Fruit fly (Drosophila melanogaster) whole organism, embryonic: ENCODE measurements around the gene CG10376.

Experiments
- Ada2b ChIP-seq: fragments of 200-800 bp; sonication (Bioruptor generic); IDR thresholded peaks from 2 replicates; pipeline ENCODE4 v1.3.6; 2022; ENCODE audit warnings: missing biosample characterization, missing genetic modification characterization
- Blimp-1 ChIP-seq: fragments of 200-800 bp; sonication (Bioruptor generic); optimal IDR thresholded peaks from 3 replicates; lab custom pipeline; 2018; ENCODE audit warnings: missing biosample characterization, missing genetic modification characterization, mild to moderate bottlenecking, moderate library complexity, missing genetic modification reagents
- Bteb2 ChIP-seq: fragments of 200-800 bp; sonication (Bioruptor generic); optimal IDR thresholded peaks from 2 replicates; lab custom pipeline; 2016; ENCODE audit warnings: missing biosample characterization, missing genetic modification characterization
- CG12219 ChIP-seq: fragments of 200-800 bp; sonication (Bioruptor generic); optimal IDR thresholded peaks from 3 replicates; lab custom pipeline; 2018; ENCODE audit warnings: missing biosample characterization, mild to moderate bottlenecking, missing genetic modification characterization
- CG13123 ChIP-seq: fragments of 200-800 bp; sonication (Bioruptor generic); optimal IDR thresholded peaks from 2 replicates; lab custom pipeline; 2016; ENCODE audit warnings: missing biosample characterization, missing genetic modification characterization
- CG14441 ChIP-seq: fragments of 200-800 bp; sonication (Bioruptor generic); IDR thresholded peaks from 2 replicates; pipeline ENCODE4 v1.3.6; 2022; ENCODE audit warnings: missing biosample characterization, missing genetic modification characterization
- CG17359 ChIP-seq: fragments of 200-800 bp; sonication (Bioruptor generic); optimal IDR thresholded peaks from 3 replicates; lab custom pipeline; 2018; ENCODE audit warnings: missing biosample characterization, mild to moderate bottlenecking, missing genetic modification characterization, moderate library complexity
- CG18011 ChIP-seq: fragments of 200-800 bp; sonication (Bioruptor generic); optimal IDR thresholded peaks from 2 replicates; lab custom pipeline; 2017; ENCODE audit warnings: missing biosample characterization, missing genetic modification characterization, mild to moderate bottlenecking, moderate library complexity, missing genotype
- CG32772 ChIP-seq: fragments of 200-800 bp; sonication (Bioruptor generic); IDR thresholded peaks from 2 replicates; pipeline ENCODE4 v1.3.6; 2022; ENCODE audit warnings: missing biosample characterization, missing genetic modification characterization
- CG7745 ChIP-seq: fragments of 200-800 bp; sonication (Bioruptor generic); optimal IDR thresholded peaks from 2 replicates; lab custom pipeline; 2018; ENCODE audit warnings: missing biosample characterization, mild to moderate bottlenecking, missing genetic modification characterization, moderate library complexity
- CG9609 ChIP-seq: fragments of 200-800 bp; sonication (Bioruptor generic); optimal IDR thresholded peaks from 3 replicates; lab custom pipeline; 2016; ENCODE audit warnings: missing biosample characterization, missing genetic modification characterization
- Dbx ChIP-seq: fragments of 200-800 bp; sonication (Bioruptor generic); IDR thresholded peaks from 3 replicates; pipeline ENCODE4 v1.3.6; 2022; ENCODE audit warnings: missing biosample characterization, missing genetic modification characterization
- Dfd ChIP-seq, 2 experiments: fragments of >200 bp; optimal IDR thresholded peaks; 2 replicates each; lab custom pipeline; 2017; ENCODE audit warnings: missing biosample characterization in 2 of 2, missing genetic modification characterization in 2 of 2
- Drgx ChIP-seq: fragments of 200-800 bp; sonication (Bioruptor generic); IDR thresholded peaks from 2 replicates; pipeline ENCODE4 v1.3.6; 2022; ENCODE audit warnings: missing biosample characterization, missing genetic modification characterization
- Eip74EF ChIP-seq, 2 experiments: fragments of 200-800 bp in 1 of 2; fragments of >200 bp in 1 of 2; sonication (Bioruptor generic) in 1 of 2; optimal IDR thresholded peaks; 2 replicates each; lab custom pipeline; 2017 to 2019; ENCODE audit warnings: missing biosample characterization in 2 of 2, missing genetic modification characterization in 2 of 2, mild to moderate bottlenecking in 1 of 2, moderate library complexity in 1 of 2
- Ets65A ChIP-seq: fragments of 200-800 bp; sonication (Bioruptor generic); peaks from one replicate; lab custom pipeline; 2016; ENCODE audit warnings: missing biosample characterization, missing genetic modification characterization
- HLH4C ChIP-seq: fragments of 200-800 bp; sonication (Bioruptor generic); IDR thresholded peaks from 3 replicates; pipeline ENCODE4 v1.3.6; 2022; ENCODE audit warnings: missing biosample characterization, missing genetic modification characterization; ENCODE audit not compliant: partially characterized antibody
- HLHmδ ChIP-seq: fragments of 200-800 bp; sonication (Bioruptor generic); optimal IDR thresholded peaks from 2 replicates; lab custom pipeline; 2018; ENCODE audit warnings: missing biosample characterization, mild to moderate bottlenecking, missing genetic modification characterization, moderate library complexity
- Hey ChIP-seq: fragments of 200-800 bp; sonication (Bioruptor generic); optimal IDR thresholded peaks from 3 replicates; lab custom pipeline; 2018; ENCODE audit warnings: missing biosample characterization, mild to moderate bottlenecking, missing genetic modification characterization
- Hr51 ChIP-seq, 2 experiments: fragments of 200-800 bp; sonication (Bioruptor generic); optimal IDR thresholded peaks; 2 replicates in 1 of 2; 3 replicates in 1 of 2; lab custom pipeline; 2016 to 2018; ENCODE audit warnings: missing biosample characterization in 2 of 2, missing genetic modification characterization in 2 of 2, mild to moderate bottlenecking in 1 of 2, moderate library complexity in 1 of 2
- Hr78 ChIP-seq, 2 experiments: fragments of 200-800 bp in 1 of 2; fragments of >200 bp in 1 of 2; sonication (Bioruptor generic) in 1 of 2; optimal IDR thresholded peaks; 2 replicates each; lab custom pipeline; 2017 to 2019; ENCODE audit warnings: missing biosample characterization in 2 of 2, missing genetic modification characterization in 2 of 2, mild to moderate bottlenecking in 1 of 2, moderate library complexity in 1 of 2
- Med ChIP-seq: fragments of 200-800 bp; sonication (Bioruptor generic); peaks from one replicate; lab custom pipeline; 2016; ENCODE audit warnings: missing biosample characterization, missing genetic modification characterization, mild to moderate bottlenecking, inconsistent platforms, moderate library complexity
- Meics ChIP-seq: fragments of 200-800 bp; sonication (Bioruptor generic); optimal IDR thresholded peaks from 2 replicates; lab custom pipeline; 2017; ENCODE audit warnings: missing biosample characterization, mild to moderate bottlenecking, missing genetic modification characterization
- Mes4 ChIP-seq: fragments of 200-800 bp; sonication (Bioruptor generic); optimal IDR thresholded peaks from 2 replicates; lab custom pipeline; 2016; ENCODE audit warnings: missing biosample characterization, missing genetic modification characterization
- Optix ChIP-seq: fragments of 200-800 bp; sonication (Bioruptor generic); IDR thresholded peaks from 3 replicates; pipeline ENCODE4 v1.3.6; 2022; ENCODE audit warnings: missing biosample characterization, missing genetic modification characterization
- ara ChIP-seq: fragments of 200-800 bp; sonication (Bioruptor generic); IDR thresholded peaks from 2 replicates; pipeline ENCODE4 v1.3.6; 2022; ENCODE audit warnings: missing biosample characterization, missing genetic modification characterization
- ase ChIP-seq: fragments of 200-800 bp; sonication (Bioruptor generic); IDR thresholded peaks from 3 replicates; pipeline ENCODE4 v1.3.6; 2022; ENCODE audit warnings: missing biosample characterization, missing genetic modification characterization
- bsh ChIP-seq, 2 experiments: fragments of 200-800 bp; sonication (Bioruptor generic); optimal IDR thresholded peaks; 2 replicates each; lab custom pipeline; 2017 to 2018; ENCODE audit warnings: mild to moderate bottlenecking in 2 of 2, missing biosample characterization in 2 of 2, missing genetic modification characterization in 2 of 2, moderate library complexity in 1 of 2
- cas ChIP-seq: fragments of 200-800 bp; sonication (Bioruptor generic); IDR thresholded peaks from 2 replicates; pipeline ENCODE4 v1.3.6; 2022; ENCODE audit warnings: missing biosample characterization, missing genetic modification characterization
- chif ChIP-seq, 2 experiments: fragments of 200-800 bp; sonication (Bioruptor generic); optimal IDR thresholded peaks; 3 replicates each; lab custom pipeline; 2016; ENCODE audit warnings: missing biosample characterization in 2 of 2, missing genetic modification characterization in 2 of 2
- dpn ChIP-seq, 2 experiments: fragments of 200-800 bp; sonication (Bioruptor generic); optimal IDR thresholded peaks; 3 replicates each; lab custom pipeline; 2016; ENCODE audit warnings: missing biosample characterization in 2 of 2, missing genetic modification characterization in 2 of 2
- fu2 ChIP-seq: fragments of 200-800 bp; sonication (Bioruptor generic); optimal IDR thresholded peaks from 2 replicates; lab custom pipeline; 2016; ENCODE audit warnings: missing biosample characterization, missing genetic modification characterization
- kni ChIP-seq: fragments of 200-800 bp; sonication (Bioruptor generic); optimal IDR thresholded peaks from 3 replicates; lab custom pipeline; 2017; ENCODE audit warnings: mild to moderate bottlenecking, missing biosample characterization, missing genetic modification reagents, missing genetic modification characterization
- lab ChIP-seq: fragments of 200-800 bp; sonication (Bioruptor generic); optimal IDR thresholded peaks from 3 replicates; lab custom pipeline; 2017; ENCODE audit warnings: missing biosample characterization, missing genetic modification characterization, mild to moderate bottlenecking, moderate library complexity, missing genetic modification reagents
- oc ChIP-seq: fragments of 200-800 bp; sonication (Bioruptor generic); optimal IDR thresholded peaks from 2 replicates; lab custom pipeline; 2018; ENCODE audit warnings: missing biosample characterization, mild to moderate bottlenecking, missing genetic modification characterization, moderate library complexity
- prd ChIP-seq, 3 experiments: fragments of >200 bp in 2 of 3; fragments of 200-800 bp in 1 of 3; sonication (Bioruptor generic) in 1 of 3; optimal IDR thresholded peaks in 2 of 3; IDR thresholded peaks in 1 of 3; 2 replicates in 2 of 3; 3 replicates in 1 of 3; pipeline versions ENCODE4 v1.3.6 to Lab custom; 2017 to 2022; ENCODE audit warnings: missing biosample characterization in 1 of 3, missing genetic modification characterization in 1 of 3
- scrt ChIP-seq: fragments of 200-800 bp; sonication (Bioruptor generic); optimal IDR thresholded peaks from 2 replicates; lab custom pipeline; 2018; ENCODE audit warnings: missing biosample characterization, mild to moderate bottlenecking, missing genetic modification characterization, moderate library complexity
- sens ChIP-seq: fragments of 200-800 bp; sonication (Bioruptor generic); peaks from one replicate; lab custom pipeline; 2016; ENCODE audit warnings: missing biosample characterization, missing genetic modification characterization
- sisA ChIP-seq: fragments of 200-800 bp; sonication (Bioruptor generic); IDR thresholded peaks from 2 replicates; pipeline ENCODE4 v1.3.6; 2022; ENCODE audit warnings: missing biosample characterization, missing genetic modification characterization
- slbo ChIP-seq: fragments of 200-800 bp; sonication (Bioruptor generic); IDR thresholded peaks from 2 replicates; pipeline ENCODE4 v1.3.6; 2022; ENCODE audit warnings: missing biosample characterization, missing genetic modification characterization
- slou ChIP-seq: fragments of 200-800 bp; sonication (Bioruptor generic); optimal IDR thresholded peaks from 3 replicates; lab custom pipeline; 2016; ENCODE audit warnings: missing biosample characterization, missing genetic modification characterization
- sob ChIP-seq: fragments of 200-800 bp; sonication (Bioruptor generic); IDR thresholded peaks from 2 replicates; pipeline ENCODE4 v1.3.6; 2022; ENCODE audit warnings: missing biosample characterization, missing genetic modification characterization
- sqz ChIP-seq: fragments of 200-800 bp; sonication (Bioruptor generic); optimal IDR thresholded peaks from 3 replicates; lab custom pipeline; 2018; ENCODE audit warnings: missing biosample characterization, mild to moderate bottlenecking, missing genetic modification characterization
- tap ChIP-seq: fragments of 200-800 bp; optimal IDR thresholded peaks from 3 replicates; lab custom pipeline; 2019; ENCODE audit warnings: missing biosample characterization, mild to moderate bottlenecking, missing genetic modification characterization, moderate library complexity
- vvl ChIP-seq: fragments of 200-800 bp; sonication (Bioruptor generic); IDR thresholded peaks from 2 replicates; pipeline ENCODE4 v1.3.6; 2022; ENCODE audit warnings: missing biosample characterization, missing genetic modification characterization

The CG10376 gene

DNA sequence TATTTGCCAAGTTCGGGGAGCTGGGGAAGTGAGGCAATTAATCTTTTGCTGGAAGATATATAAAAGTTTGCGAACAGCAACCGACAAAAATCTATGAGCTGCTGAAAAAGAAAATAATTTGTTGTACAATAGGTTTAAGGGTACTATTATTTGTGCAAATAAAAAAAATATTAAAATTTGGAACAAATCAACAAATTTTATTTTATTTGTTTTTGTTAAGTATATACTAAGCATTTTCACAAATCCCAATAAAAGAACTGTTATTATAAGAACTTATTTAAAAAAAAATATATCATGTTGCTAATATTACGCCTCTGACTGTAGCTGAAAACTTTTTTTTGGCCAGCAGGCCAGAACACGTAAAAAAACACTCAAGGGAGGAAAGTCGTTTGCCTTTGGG is 44.8 kb downstream of the CG10376 start (continued):
- TF ChIP-seq HLH4C (GFP tag; lab: Robert Waterston, UW) (no peak), CG13123 (no peak), Dfd (GFP tag; optimal IDR thresholded peaks at IDR 0.05; lab: Kevin White, UChicago) (no peak), Hr51 (GFP tag; optimal IDR thresholded peaks at IDR 0.05; lab: Kevin White, UChicago) (peak in 1 of 2 experiments; percentile 52), Bteb2 (GFP tag; lab: Kevin White, UChicago) (no peak), bsh (GFP tag; optimal IDR thresholded peaks at IDR 0.05; lab: Kevin White, UChicago) (no peak), sob (GFP tag; lab: Robert Waterston, UW) (no peak), Optix (GFP tag; lab: Robert Waterston, UW) (no peak), tap (tag; lab: Kevin White, UChicago) (no peak), CG7745 (no peak), CG32772 (GFP tag; lab: Robert Waterston, UW) (0 out of 2 replicates have a peak, but pooled peaks have one; percentile 7), Eip74EF (GFP tag; optimal IDR thresholded peaks at IDR 0.05; lab: Kevin White, UChicago) (peak in 1 of 2 experiments; percentile 5), ase (GFP tag; lab: Robert Waterston, UW) (no peak), Drgx (GFP tag; lab: Robert Waterston, UW) (no peak), Ada2b (GFP tag; lab: Robert Waterston, UW) (peak; percentile 51; the same call in 1 of the 2 replicates), sisA (no peak), oc (tag; lab: Kevin White, UChicago) (no peak), scrt (GFP tag; lab: Kevin White, UChicago) (peak; percentile 12), cas (GFP tag; lab: Robert Waterston, UW) (no peak)

DNA sequence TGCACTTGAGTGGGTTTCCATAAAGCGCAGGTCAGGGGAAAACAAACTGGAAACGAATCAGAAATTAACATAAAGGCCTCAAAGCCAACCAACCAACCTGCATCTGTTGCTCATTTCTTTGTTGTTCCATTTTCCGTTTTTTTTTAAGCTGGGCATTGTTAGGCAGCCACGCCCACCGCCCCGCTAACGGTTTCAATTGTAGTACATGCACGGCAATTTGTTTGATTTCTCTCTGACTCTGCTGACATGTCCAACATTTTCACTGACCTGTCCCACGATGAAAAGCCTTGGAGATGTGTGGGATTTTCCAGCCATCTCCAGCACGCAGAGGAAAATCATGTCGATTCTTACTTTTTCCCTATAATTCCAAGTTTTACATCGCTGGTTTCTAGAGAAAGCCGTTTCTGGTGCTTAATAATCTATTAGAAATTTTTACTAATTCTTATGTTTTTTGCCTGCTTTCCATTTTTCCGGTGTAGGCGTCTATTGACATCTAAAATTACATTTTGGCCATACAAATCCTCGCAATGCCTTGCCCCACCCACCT is 46.1 kb downstream of the CG10376 start:
- TF ChIP-seq CG18011 (GFP tag; lab: Kevin White, UChicago) (no peak), Blimp-1 (GFP tag; lab: Kevin White, UChicago) (peak; percentile 28), lab (GFP tag; lab: Kevin White, UChicago) (peak; percentile 10), chif (GFP tag; optimal IDR thresholded peaks at IDR 0.05; lab: Kevin White, UChicago) (no peak), Hr78 (GFP tag; optimal IDR thresholded peaks at IDR 0.05; lab: Kevin White, UChicago) (peak in 1 of 2 experiments; percentile 18), kni (GFP tag; lab: Kevin White, UChicago) (peak; percentile 76), Meics (no peak), prd (optimal IDR thresholded peaks at IDR 0.05; lab: Kevin White, UChicago) (no peak), prd (GFP tag; IDR thresholded peaks at IDR 0.05; lab: Robert Waterston, UW) (0 out of 3 replicates have a peak, but pooled peaks have one; percentile 9), Med (peak; percentile 56), ara (GFP tag; lab: Robert Waterston, UW) (no peak), CG9609 (GFP tag; lab: Kevin White, UChicago) (no peak), dpn (GFP tag; optimal IDR thresholded peaks at IDR 0.05; lab: Kevin White, UChicago) (no peak), vvl (peak; percentile 71; the same call in 1 of the 2 replicates), slou (GFP tag; lab: Kevin White, UChicago) (no peak), CG17359 (tag; lab: Kevin White, UChicago) (no peak), sens (GFP tag; lab: Kevin White, UChicago) (peak; percentile 84), Ets65A (peak; percentile 51), oc (tag; lab: Kevin White, UChicago) (peak; percentile 58), CG14441 (GFP tag; lab: Robert Waterston, UW) (0 out of 2 replicates have a peak, but pooled peaks have one; percentile 12), slbo (GFP tag; lab: Robert Waterston, UW) (0 out of 2 replicates have a peak, but pooled peaks have one; percentile 11), Hey (tag; lab: Kevin White, UChicago) (no peak), CG12219 (GFP tag; lab: Kevin White, UChicago) (no peak), HLHmδ (no peak), fu2 (no peak), sqz (GFP tag; lab: Kevin White, UChicago) (peak; percentile 40), Mes4 (GFP tag; lab: Kevin White, UChicago) (no peak), Dbx (no peak)
